Fruit fly (Drosophila melanogaster) whole organism, pupa: ENCODE data around the gene CG12984.
A peak's percentile ranks its signal among the peaks of the same experiment; 100 is the strongest.

Source experiments
- CG10348 ChIP-seq: fragments of 200-800 bp; sonication (Bioruptor generic); IDR thresholded peaks from 2 replicates; pipeline ENCODE4 v1.3.6; 2022; ENCODE audit warnings: missing biosample characterization, missing genetic modification characterization
- CG12605 ChIP-seq: fragments of 200-800 bp; sonication (Bioruptor generic); IDR thresholded peaks from 2 replicates; pipeline ENCODE4 v1.3.6; 2022; ENCODE audit warnings: missing biosample characterization, missing genetic modification characterization
- CG13204 ChIP-seq: fragments of 200-800 bp; sonication (Bioruptor generic); optimal IDR thresholded peaks from 2 replicates; lab custom pipeline; 2018; ENCODE audit warnings: missing biosample characterization, mild to moderate bottlenecking, missing genetic modification characterization, moderate library complexity
- CG14655 ChIP-seq: fragments of 200-800 bp; sonication (Bioruptor generic); optimal IDR thresholded peaks from 3 replicates; lab custom pipeline; 2017; ENCODE audit warnings: mild to moderate bottlenecking, missing biosample characterization, missing genetic modification reagents, missing genetic modification characterization
- CG15710 ChIP-seq: fragments of 200-800 bp; sonication (Bioruptor generic); optimal IDR thresholded peaks from 2 replicates; lab custom pipeline; 2018; ENCODE audit warnings: missing biosample characterization, mild to moderate bottlenecking, missing genetic modification characterization, moderate library complexity
- CG17806 ChIP-seq: fragments of 200-800 bp; sonication (Bioruptor generic); optimal IDR thresholded peaks from 2 replicates; lab custom pipeline; 2018; ENCODE audit warnings: missing biosample characterization, mild to moderate bottlenecking, missing genetic modification characterization, moderate library complexity
- CG32121 ChIP-seq: fragments of 200-800 bp; sonication (Bioruptor generic); IDR thresholded peaks from 2 replicates; pipeline ENCODE4 v1.3.6; 2022; ENCODE audit warnings: missing biosample characterization, missing genetic modification characterization
- CG34367 ChIP-seq: fragments of 200-800 bp; sonication (Bioruptor generic); optimal IDR thresholded peaks from 2 replicates; lab custom pipeline; 2018; ENCODE audit warnings: missing biosample characterization, mild to moderate bottlenecking, missing genetic modification characterization
- CG4496 ChIP-seq: fragments of 200-800 bp; sonication (Bioruptor generic); IDR thresholded peaks from 3 replicates; pipeline ENCODE4 v1.3.6; 2022; ENCODE audit warnings: missing biosample characterization, missing genetic modification characterization
- CG8159 ChIP-seq: fragments of 200-800 bp; sonication (Bioruptor generic); optimal IDR thresholded peaks from 3 replicates; lab custom pipeline; 2018; ENCODE audit warnings: missing biosample characterization, mild to moderate bottlenecking, missing genetic modification characterization, moderate library complexity
- CG8301 ChIP-seq: fragments of 200-800 bp; sonication (Bioruptor generic); optimal IDR thresholded peaks from 2 replicates; lab custom pipeline; 2018; ENCODE audit warnings: missing biosample characterization, mild to moderate bottlenecking, missing genetic modification characterization
- CG9948 ChIP-seq: fragments of 200-800 bp; sonication (Bioruptor generic); optimal IDR thresholded peaks from 2 replicates; lab custom pipeline; 2018; ENCODE audit warnings: missing biosample characterization, mild to moderate bottlenecking, missing genetic modification characterization, moderate library complexity
- D1 ChIP-seq: fragments of 200-800 bp; sonication (Bioruptor generic); optimal IDR thresholded peaks from 2 replicates; lab custom pipeline; 2018; ENCODE audit warnings: missing biosample characterization, mild to moderate bottlenecking, missing genetic modification characterization, moderate library complexity
- EcR ChIP-seq: fragments of 200-800 bp; sonication (Bioruptor generic); optimal IDR thresholded peaks from 3 replicates; lab custom pipeline; 2019; ENCODE audit warnings: missing biosample characterization, missing genetic modification characterization, mild to moderate bottlenecking, moderate library complexity, missing genetic modification reagents
- Ets98B ChIP-seq: fragments of 200-800 bp; sonication (Bioruptor generic); IDR thresholded peaks from 2 replicates; pipeline ENCODE4 v1.3.6; 2022; ENCODE audit warnings: missing biosample characterization, missing genetic modification characterization
- Pif1A ChIP-seq: fragments of 200-800 bp; sonication (Bioruptor generic); optimal IDR thresholded peaks from 3 replicates; lab custom pipeline; 2016; ENCODE audit warnings: missing biosample characterization, missing genetic modification characterization
- Pif1B ChIP-seq: fragments of 200-800 bp; sonication (Bioruptor generic); optimal IDR thresholded peaks from 3 replicates; lab custom pipeline; 2016; ENCODE audit warnings: missing biosample characterization, missing genetic modification characterization
- Snoo ChIP-seq: fragments of 200-800 bp; sonication (Bioruptor generic); optimal IDR thresholded peaks from 3 replicates; lab custom pipeline; 2017; ENCODE audit warnings: missing biosample characterization, mild to moderate bottlenecking, missing genetic modification characterization, inconsistent platforms
- fd96Ca ChIP-seq: fragments of 200-800 bp; sonication (Bioruptor generic); IDR thresholded peaks from 3 replicates; pipeline ENCODE4 v1.3.6; 2022; ENCODE audit warnings: missing biosample characterization, missing genetic modification characterization
- gl ChIP-seq: fragments of 200-800 bp; sonication (Bioruptor generic); optimal IDR thresholded peaks from 2 replicates; lab custom pipeline; 2018; ENCODE audit warnings: missing biosample characterization, mild to moderate bottlenecking, missing genetic modification characterization
- rn ChIP-seq: fragments of 200-800 bp; sonication (Bioruptor generic); IDR thresholded peaks from 2 replicates; pipeline ENCODE4 v1.3.6; 2022; ENCODE audit warnings: missing biosample characterization, missing genetic modification characterization

The CG12984 gene

DNA sequence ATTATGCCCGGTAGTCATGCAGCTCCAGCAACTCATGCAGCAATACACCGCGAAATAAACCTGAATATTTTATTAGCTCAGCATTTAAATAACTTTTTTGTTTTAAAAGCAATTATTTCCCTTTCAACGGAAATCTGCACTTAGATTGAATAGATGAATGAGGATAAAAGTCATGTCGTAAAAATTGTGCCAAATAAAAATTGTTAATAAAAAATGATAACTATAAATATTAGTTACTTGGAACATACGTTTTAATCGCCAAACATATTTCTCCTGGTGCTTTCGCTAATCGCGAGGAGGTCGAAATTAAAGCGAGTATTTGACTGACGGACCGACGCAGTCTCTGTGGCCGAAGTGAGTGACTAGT, 39.4 kb upstream of the CG12984 start:
- peak; percentile 83 for TF ChIP-seq CG8159
- no peak for TF ChIP-seq Ets98B (GFP tag; lab: Robert Waterston, UW)
- TF ChIP-seq Pif1B (GFP tag; lab: Kevin White, UChicago): peak; percentile 27
- TF ChIP-seq CG13204 (GFP tag; lab: Kevin White, UChicago): no peak
- no peak for TF ChIP-seq CG4496
- peak; percentile 16; the same call in 1 of the 2 replicates for TF ChIP-seq CG32121 (GFP tag; lab: Robert Waterston, UW)
- peak; percentile 13 for TF ChIP-seq D1 (tag; lab: Kevin White, UChicago)
- TF ChIP-seq CG14655: peak; percentile 72
- TF ChIP-seq CG8301: peak; percentile 62
- TF ChIP-seq Pif1A: peak; percentile 58
- peak; percentile 73 for TF ChIP-seq CG17806 (tag; lab: Kevin White, UChicago)
- TF ChIP-seq CG34367 (tag; lab: Kevin White, UChicago): peak; percentile 77
- peak; percentile 77 for TF ChIP-seq CG15710
- TF ChIP-seq rn (GFP tag; lab: Robert Waterston, UW): no peak
- TF ChIP-seq fd96Ca (GFP tag; lab: Robert Waterston, UW): no peak
- TF ChIP-seq Snoo (tag; lab: Kevin White, UChicago): peak; percentile 21
- no peak for TF ChIP-seq CG12605 (GFP tag; lab: Robert Waterston, UW)
- TF ChIP-seq EcR (GFP tag; lab: Kevin White, UChicago): no peak
- peak; percentile 71 for TF ChIP-seq CG9948 (tag; lab: Kevin White, UChicago)
- TF ChIP-seq CG10348 (GFP tag; lab: Robert Waterston, UW): no peak
- peak; percentile 40 for TF ChIP-seq gl (tag; lab: Kevin White, UChicago)

DNA sequence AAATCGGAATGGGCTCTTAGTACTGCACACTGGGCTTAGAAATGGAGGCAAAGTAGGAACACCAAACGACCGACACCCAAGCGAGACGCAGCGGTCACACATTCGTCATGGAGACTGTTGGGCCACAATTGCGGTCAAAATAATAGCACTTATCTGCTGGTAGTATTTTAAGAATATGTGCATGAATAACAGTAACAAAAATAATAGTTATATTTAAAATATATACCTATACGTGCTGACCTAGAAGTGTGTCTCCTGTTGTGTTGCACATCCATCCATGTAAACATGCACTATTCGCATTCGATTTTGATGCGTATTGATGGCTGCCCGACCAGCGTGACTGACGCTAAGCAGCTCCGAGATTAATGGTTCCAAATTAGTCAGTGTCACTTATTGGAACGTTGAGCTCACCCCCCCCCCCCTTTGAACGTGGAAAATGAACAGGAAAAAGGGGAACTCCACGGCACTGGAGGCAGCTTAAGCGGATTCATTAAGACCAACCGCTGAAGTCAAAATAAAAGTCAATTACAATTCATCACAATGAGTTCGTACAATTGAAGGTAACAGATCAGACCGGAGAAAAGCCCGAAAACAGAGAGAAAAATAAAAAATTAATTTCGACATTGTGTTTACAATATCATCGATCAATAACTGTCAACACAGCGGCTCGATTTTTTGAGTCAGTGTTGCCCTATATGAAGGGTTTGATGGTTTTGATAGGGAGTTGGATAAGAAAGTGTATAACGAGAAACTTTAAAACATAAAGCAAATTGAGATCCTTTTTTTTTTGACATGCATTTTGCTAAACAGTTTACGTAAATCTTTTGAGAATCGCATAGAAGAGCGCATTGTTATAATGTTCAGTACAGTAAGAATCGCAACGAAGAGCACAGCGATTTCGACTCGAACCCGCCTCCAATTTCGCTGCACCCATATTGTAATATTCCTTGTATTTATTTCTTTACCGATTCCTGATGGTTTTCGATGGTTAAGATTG, 38.6 kb upstream of the CG12984 start:
- TF ChIP-seq CG32121 (GFP tag; lab: Robert Waterston, UW) (peak; percentile 45; the same call in 1 of the 2 replicates), CG9948 (tag; lab: Kevin White, UChicago) (peak; percentile 35), gl (tag; lab: Kevin White, UChicago) (no peak), Ets98B (GFP tag; lab: Robert Waterston, UW) (peak; percentile 48; the same call in 1 of the 2 replicates), Snoo (tag; lab: Kevin White, UChicago) (peak; percentile 42), CG14655 (peak; percentile 8), rn (GFP tag; lab: Robert Waterston, UW) (peak; percentile 44; the same call in 1 of the 2 replicates), EcR (GFP tag; lab: Kevin White, UChicago) (no peak), CG8159 (peak; percentile 33), CG4496 (peak; percentile 74; the same call in 2 of the 3 replicates), CG34367 (tag; lab: Kevin White, UChicago) (no peak), Pif1A (no peak), CG10348 (GFP tag; lab: Robert Waterston, UW) (no peak), Pif1B (GFP tag; lab: Kevin White, UChicago) (no peak), D1 (tag; lab: Kevin White, UChicago) (no peak), CG8301 (peak; percentile 13), CG12605 (GFP tag; lab: Robert Waterston, UW) (peak; percentile 73; the same call in 1 of the 2 replicates), CG15710 (peak; percentile 24), CG17806 (tag; lab: Kevin White, UChicago) (peak; percentile 28), fd96Ca (GFP tag; lab: Robert Waterston, UW) (peak; percentile 75), CG13204 (GFP tag; lab: Kevin White, UChicago) (no peak)

DNA sequence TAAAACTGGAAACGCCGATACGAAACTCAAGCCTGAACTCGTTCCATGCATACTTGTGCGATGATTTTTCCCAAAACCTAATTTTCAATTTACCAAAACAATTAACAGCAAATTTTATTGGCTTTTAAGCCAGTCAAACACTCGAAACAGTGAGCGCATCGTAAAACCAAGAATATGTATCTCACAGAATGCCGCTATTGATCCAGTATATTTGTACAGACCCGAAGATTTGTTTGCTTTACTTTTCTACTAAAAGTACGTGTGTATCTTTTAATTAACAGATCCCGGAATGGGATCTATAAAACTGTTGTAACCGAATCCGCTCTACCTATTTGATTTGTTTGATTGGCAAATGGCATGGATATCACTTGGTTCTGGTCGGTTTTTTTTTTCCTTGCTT, 37.4 kb upstream of the CG12984 start:
- TF ChIP-seq CG15710 (no peak), EcR (GFP tag; lab: Kevin White, UChicago) (no peak), rn (GFP tag; lab: Robert Waterston, UW) (no peak), Ets98B (GFP tag; lab: Robert Waterston, UW) (no peak), CG13204 (GFP tag; lab: Kevin White, UChicago) (no peak), CG9948 (tag; lab: Kevin White, UChicago) (no peak), CG34367 (tag; lab: Kevin White, UChicago) (no peak)

DNA sequence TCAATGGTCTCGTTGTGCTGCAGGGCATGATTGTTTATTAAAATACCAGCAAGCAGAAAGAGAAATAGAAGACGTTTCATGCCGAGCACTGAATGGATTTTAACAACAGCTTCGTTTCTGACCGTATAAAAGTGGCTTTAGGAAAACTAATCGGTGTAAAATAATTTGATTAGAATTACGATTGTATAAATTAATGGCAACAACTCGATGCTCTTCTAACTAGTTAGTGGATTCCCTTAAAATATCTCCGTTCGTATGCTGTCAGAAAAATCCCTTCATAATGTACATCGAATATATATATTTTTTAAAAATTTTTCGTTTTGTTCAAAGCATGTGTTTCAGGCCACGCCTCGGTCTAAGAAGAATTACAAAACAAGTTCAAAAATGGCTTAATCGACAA, 34.8 kb upstream of the CG12984 start, which contains the start of the genes Sems and CG10588:
Gene Sems, minus strand, starts transcription at position 101 of the 400 bp plus-strand sequence.
Gene CG10588, plus strand, starts transcription at position 285 of the 400 bp plus-strand sequence.
- no peak for TF ChIP-seq CG12605 (GFP tag; lab: Robert Waterston, UW)
- TF ChIP-seq CG17806 (tag; lab: Kevin White, UChicago): no peak
- TF ChIP-seq CG8159: no peak
- TF ChIP-seq CG14655: no peak
- TF ChIP-seq fd96Ca (GFP tag; lab: Robert Waterston, UW): no peak
- TF ChIP-seq Ets98B (GFP tag; lab: Robert Waterston, UW): no peak
- no peak for TF ChIP-seq CG9948 (tag; lab: Kevin White, UChicago)
- TF ChIP-seq CG10348 (GFP tag; lab: Robert Waterston, UW): no peak
- no peak for TF ChIP-seq CG4496
- TF ChIP-seq CG15710: no peak
- TF ChIP-seq CG8301: no peak
- no peak for TF ChIP-seq CG32121 (GFP tag; lab: Robert Waterston, UW)
- TF ChIP-seq Pif1B (GFP tag; lab: Kevin White, UChicago): no peak
- no peak for TF ChIP-seq CG13204 (GFP tag; lab: Kevin White, UChicago)
- TF ChIP-seq D1 (tag; lab: Kevin White, UChicago): no peak
- TF ChIP-seq CG34367 (tag; lab: Kevin White, UChicago): no peak
- no peak for TF ChIP-seq Snoo (tag; lab: Kevin White, UChicago)
- no peak for TF ChIP-seq rn (GFP tag; lab: Robert Waterston, UW)
- TF ChIP-seq EcR (GFP tag; lab: Kevin White, UChicago): no peak
- TF ChIP-seq Pif1A: no peak
- TF ChIP-seq, all 21 proteins: peak for 0
